Worm (Caenorhabditis elegans): Measurements from ENCODE around the gene R07G3.8.

The R07G3.8 gene

ce11 chrII:7583555-7583954, 36.8 kb downstream of the R07G3.8 start, which contains the start of gene mks-3:
mks-3 (minus strand) TSS chrII:7583655.
- TF ChIP-seq sea-2 (GFP tag; optimal IDR thresholded peaks at IDR 0.05) (no peak), zag-1 (tag; optimal IDR thresholded peaks at IDR 0.05) (no peak), nhr-43 (tag; optimal IDR thresholded peaks at IDR 0.05; ENCODE audit: poor library complexity, severe bottlenecking) (no peak)

ce11 chrII:7577412-7577811, 42.9 kb downstream of the R07G3.8 start, which contains the start of gene F35D2.6:
F35D2.6 (plus strand) TSS chrII:7577712.
- TF ChIP-seq eor-1 (tag; optimal IDR thresholded peaks at IDR 0.05): no peak
- no peak for TF ChIP-seq skn-1 (tag; optimal IDR thresholded peaks at IDR 0.05)
- no peak for TF ChIP-seq elt-2 (tag; optimal IDR thresholded peaks at IDR 0.05)
- TF ChIP-seq ztf-11 (tag; optimal IDR thresholded peaks at IDR 0.05): no peak
- no peak for TF ChIP-seq ZK546.5 (tag; optimal IDR thresholded peaks at IDR 0.05)
- no peak for TF ChIP-seq tbx-2 (tag; optimal IDR thresholded peaks at IDR 0.05)
- TF ChIP-seq elt-3 (tag; optimal IDR thresholded peaks at IDR 0.05): no peak
- TF ChIP-seq ztf-4 (tag; optimal IDR thresholded peaks at IDR 0.05): no peak
- TF ChIP-seq ama-1 (optimal IDR thresholded peaks at IDR 0.05): no peak
- no peak for TF ChIP-seq unc-39 (tag; optimal IDR thresholded peaks at IDR 0.05)
- TF ChIP-seq nhr-23 (tag; optimal IDR thresholded peaks at IDR 0.05): no peak

ce11 chrII:7575614-7576013, 44.7 kb downstream of the R07G3.8 start, which contains the start of gene F35D2.1:
F35D2.1 (plus strand) TSS chrII:7575914.
- TF ChIP-seq nhr-12 (tag; optimal IDR thresholded peaks at IDR 0.05): no peak
- TF ChIP-seq nfya-1 (tag; optimal IDR thresholded peaks at IDR 0.05; ENCODE audit: insufficient read depth): no peak
- no peak for TF ChIP-seq lsy-12 (tag; optimal IDR thresholded peaks at IDR 0.05)
- TF ChIP-seq ZK546.5 (tag; optimal IDR thresholded peaks at IDR 0.05): no peak
- TF ChIP-seq ztf-4 (tag; optimal IDR thresholded peaks at IDR 0.05): no peak
- TF ChIP-seq nhr-25 (tag; optimal IDR thresholded peaks at IDR 0.05): no peak
- TF ChIP-seq sea-2 (GFP tag; optimal IDR thresholded peaks at IDR 0.05): no peak
- no peak for TF ChIP-seq nhr-67 (tag; optimal IDR thresholded peaks at IDR 0.05)
- no peak for TF ChIP-seq ztf-11 (tag; optimal IDR thresholded peaks at IDR 0.05)

- TF ChIP-seq ZK546.5 (tag; optimal IDR thresholded peaks at IDR 0.05) (no peak), ceh-82 (tag; optimal IDR thresholded peaks at IDR 0.05) (no peak)
These were observed 46.2 kb downstream of the R07G3.8 start, which contains the start of gene F35D2.2 for ce11 chrII:7574143-7574542. F35D2.2 (plus strand) TSS chrII:7574443.

- TF ChIP-seq skn-1 (tag; optimal IDR thresholded peaks at IDR 0.05): no peak
- TF ChIP-seq nhr-76 (tag; optimal IDR thresholded peaks at IDR 0.05): no peak
- no peak for TF ChIP-seq ztf-4 (tag; optimal IDR thresholded peaks at IDR 0.05)
- TF ChIP-seq elt-3 (tag; optimal IDR thresholded peaks at IDR 0.05): no peak
- no peak for TF ChIP-seq nhr-43 (tag; optimal IDR thresholded peaks at IDR 0.05; ENCODE audit: poor library complexity, severe bottlenecking)
- TF ChIP-seq pha-4 (tag; optimal IDR thresholded peaks at IDR 0.05): no peak
- TF ChIP-seq ceh-9 (tag; optimal IDR thresholded peaks at IDR 0.05): no peak
- TF ChIP-seq fos-1 (tag; optimal IDR thresholded peaks at IDR 0.05): no peak
- no peak for TF ChIP-seq nhr-25 (tag; optimal IDR thresholded peaks at IDR 0.05)
- TF ChIP-seq elt-2 (tag; optimal IDR thresholded peaks at IDR 0.05): no peak
- no peak for TF ChIP-seq nhr-11 (tag; optimal IDR thresholded peaks at IDR 0.05)
- no peak for TF ChIP-seq R02D3.7 (tag; optimal IDR thresholded peaks at IDR 0.05)
- TF ChIP-seq ceh-16 (tag; optimal IDR thresholded peaks at IDR 0.05): no peak
- no peak for TF ChIP-seq eor-1 (tag; optimal IDR thresholded peaks at IDR 0.05)
- no peak for TF ChIP-seq mml-1 (tag; optimal IDR thresholded peaks at IDR 0.05)
- TF ChIP-seq fkh-10 (GFP tag; optimal IDR thresholded peaks at IDR 0.05): no peak
- TF ChIP-seq zag-1 (tag; optimal IDR thresholded peaks at IDR 0.05): no peak
- no peak for TF ChIP-seq nhr-77 (tag; optimal IDR thresholded peaks at IDR 0.05)
- TF ChIP-seq egl-27 (tag; optimal IDR thresholded peaks at IDR 0.05): no peak
These were observed 49.5 kb downstream of the R07G3.8 start for ce11 chrII:7570820-7571219.

- no peak for TF ChIP-seq nhr-76 (tag; optimal IDR thresholded peaks at IDR 0.05)
- no peak for TF ChIP-seq snpc-4 (tag; optimal IDR thresholded peaks at IDR 0.05)
- TF ChIP-seq nhr-237 (tag; optimal IDR thresholded peaks at IDR 0.05): no peak
- TF ChIP-seq lin-39 (tag; optimal IDR thresholded peaks at IDR 0.05): no peak
- TF ChIP-seq ceh-16 (tag; optimal IDR thresholded peaks at IDR 0.05): no peak
- no peak for TF ChIP-seq daf-12 (tag; optimal IDR thresholded peaks at IDR 0.05)
- no peak for TF ChIP-seq lsy-12 (tag; optimal IDR thresholded peaks at IDR 0.05)
- TF ChIP-seq hmg-11 (tag; optimal IDR thresholded peaks at IDR 0.05): no peak
- no peak for TF ChIP-seq mdl-1 (tag; optimal IDR thresholded peaks at IDR 0.05)
- no peak for TF ChIP-seq nhr-12 (tag; optimal IDR thresholded peaks at IDR 0.05)
- TF ChIP-seq elt-1 (tag; optimal IDR thresholded peaks at IDR 0.05): no peak
- TF ChIP-seq pqm-1 (tag; optimal IDR thresholded peaks at IDR 0.05): no peak
- no peak for TF ChIP-seq mml-1 (tag; optimal IDR thresholded peaks at IDR 0.05)
- TF ChIP-seq ZK546.5 (tag; optimal IDR thresholded peaks at IDR 0.05): no peak
- no peak for TF ChIP-seq fos-1 (tag; optimal IDR thresholded peaks at IDR 0.05)
- TF ChIP-seq aly-2 (tag; optimal IDR thresholded peaks at IDR 0.05): no peak
- TF ChIP-seq ceh-82 (tag; optimal IDR thresholded peaks at IDR 0.05): no peak
- TF ChIP-seq nhr-23 (tag; optimal IDR thresholded peaks at IDR 0.05): no peak
- TF ChIP-seq pha-4 (tag; optimal IDR thresholded peaks at IDR 0.05): no peak
- no peak for TF ChIP-seq eor-1 (tag; optimal IDR thresholded peaks at IDR 0.05)
These were observed 50.0 kb downstream of the R07G3.8 start, which contains the start of gene F35D2.3 for ce11 chrII:7570305-7570704. F35D2.3 (plus strand) TSS chrII:7570605.
